Worm (Caenorhabditis elegans): Measurements from ENCODE around the gene R02D5.9.

ce11 chrV:14508005-14508521 is 2.9 kb downstream of the R02D5.9 start, which contains the start of gene R02D5.1:
- peak; percentile 19 for TF ChIP-seq elt-1 (tag; optimal IDR thresholded peaks at IDR 0.05; ENCODE audit: borderline replicate concordance, insufficient read depth)
- TF ChIP-seq ceh-83 (GFP tag; optimal IDR thresholded peaks at IDR 0.05) = no peak
- TF ChIP-seq ceh-43 (GFP tag; optimal IDR thresholded peaks at IDR 0.05) = no peak
- TF ChIP-seq unc-62 (GFP tag; optimal IDR thresholded peaks at IDR 0.05) = no peak
- TF ChIP-seq lsy-2 (tag; optimal IDR thresholded peaks at IDR 0.05) = no peak
- TF ChIP-seq lin-13 (tag; optimal IDR thresholded peaks at IDR 0.05) = no peak
- no peak for TF ChIP-seq ztf-11 (tag; optimal IDR thresholded peaks at IDR 0.05)
- no peak for TF ChIP-seq nhr-76 (tag; optimal IDR thresholded peaks at IDR 0.05)
- TF ChIP-seq nhr-28 (tag; optimal IDR thresholded peaks at IDR 0.05) = no peak
- no peak for TF ChIP-seq M03D4.4 (tag; optimal IDR thresholded peaks at IDR 0.05)

All from whole organism, mixed stage, embryonic.